Fruit fly (Drosophila melanogaster) whole organism, embryonic: ENCODE measurements around the gene CG46318.

Source experiments
- Abd-B ChIP-seq: fragments of 200-800 bp; sonication (Bioruptor generic); optimal IDR thresholded peaks from 2 replicates; lab custom pipeline; 2018; ENCODE audit warnings: missing biosample characterization, mild to moderate bottlenecking, missing genetic modification characterization, moderate library complexity
- Adf1 ChIP-seq: fragments of 200-800 bp; sonication (Bioruptor generic); IDR thresholded peaks from 2 replicates; pipeline ENCODE4 v1.3.6; 2022; ENCODE audit warnings: missing biosample characterization, missing genetic modification characterization
- Atf-2 ChIP-seq: fragments of 200-800 bp; sonication (Bioruptor generic); optimal IDR thresholded peaks from 2 replicates; lab custom pipeline; 2016; ENCODE audit warnings: missing biosample characterization, missing genetic modification characterization
- Lhr ChIP-seq: fragments of 200-800 bp; sonication (Bioruptor generic); optimal IDR thresholded peaks from 3 replicates; lab custom pipeline; 2017; ENCODE audit warnings: mild to moderate bottlenecking, missing biosample characterization, missing genetic modification reagents, missing genetic modification characterization
- az2 ChIP-seq: fragments of 200-800 bp; sonication (Bioruptor generic); optimal IDR thresholded peaks from 3 replicates; lab custom pipeline; 2016; ENCODE audit warnings: missing biosample characterization, missing genetic modification characterization
- pan ChIP-seq, 4 experiments: fragments of >200 bp in 3 of 4; fragments of 200-800 bp in 1 of 4; sonication (Bioruptor generic) in 1 of 4; optimal IDR thresholded peaks in 3 of 4; IDR thresholded peaks in 1 of 4; 2 replicates each; pipeline versions ENCODE4 v1.3.6 to Lab custom; 2017 to 2022; ENCODE audit warnings: missing biosample characterization in 2 of 4, missing genetic modification characterization in 2 of 4, mixed read lengths in 1 of 4
- twi ChIP-seq: fragments of 200-800 bp; optimal IDR thresholded peaks from 2 replicates; lab custom pipeline; 2019; ENCODE audit warnings: missing biosample characterization, mild to moderate bottlenecking, missing genetic modification characterization, moderate library complexity

DNA sequence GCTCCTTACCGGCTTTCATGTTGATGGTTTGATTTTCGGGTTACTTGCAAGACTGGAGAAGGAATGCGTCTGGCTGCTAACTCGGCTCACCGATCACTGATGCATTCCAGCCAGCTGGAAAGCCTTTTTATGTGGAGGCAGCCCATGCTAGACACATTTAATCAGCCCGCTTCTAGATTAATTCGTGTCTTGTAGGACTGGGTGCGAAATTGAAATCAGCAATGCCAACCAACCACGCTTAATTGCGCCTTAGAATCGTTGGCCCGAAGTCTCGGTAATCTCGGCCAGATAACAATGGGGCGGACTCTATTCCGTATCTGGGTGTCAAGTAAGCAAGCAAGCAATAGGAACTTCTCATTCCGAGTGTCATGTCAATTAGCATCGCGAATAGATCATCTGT, 45.9 kb downstream of the CG46318 start, which contains the start of gene CG7714:
- TF ChIP-seq az2 (GFP tag; lab: Kevin White, UChicago) (no peak), Adf1 (no peak), twi (tag; lab: Kevin White, UChicago) (no peak), Lhr (GFP tag; lab: Kevin White, UChicago) (no peak), pan (optimal IDR thresholded peaks at IDR 0.05; lab: Kevin White, UChicago) (no peak), pan (GFP tag; optimal IDR thresholded peaks at IDR 0.05 in 1 of 2, IDR thresholded peaks at IDR 0.05 in 1 of 2) (no peak), Atf-2 (GFP tag; lab: Kevin White, UChicago) (no peak), Abd-B (GFP tag; lab: Kevin White, UChicago) (no peak)
